Fruit fly (Drosophila melanogaster) whole organism, embryonic: Measurements from ENCODE around the gene SMC1.
A peak's percentile ranks its signal among the peaks of the same experiment; 100 is the strongest.

ENCODE experiments used
- Bteb2 ChIP-seq: fragments of 200-800 bp; sonication (Bioruptor generic); optimal IDR thresholded peaks from 2 replicates; lab custom pipeline; 2016; ENCODE audit warnings: missing biosample characterization, missing genetic modification characterization
- CG10979 ChIP-seq: fragments of 200-800 bp; sonication (Bioruptor generic); optimal IDR thresholded peaks from 2 replicates; lab custom pipeline; 2018; ENCODE audit warnings: missing biosample characterization, mild to moderate bottlenecking, missing genetic modification characterization, moderate library complexity
- CG11093 ChIP-seq: fragments of 200-800 bp; sonication (Bioruptor generic); IDR thresholded peaks from 3 replicates; pipeline ENCODE4 v1.3.6; 2022; ENCODE audit warnings: missing biosample characterization, missing genetic modification characterization
- CG11504 ChIP-seq: fragments of 200-800 bp; sonication (Bioruptor generic); optimal IDR thresholded peaks from 3 replicates; lab custom pipeline; 2019; ENCODE audit warnings: missing biosample characterization, mild to moderate bottlenecking, missing genetic modification characterization, moderate library complexity
- CG1233 ChIP-seq: fragments of 200-800 bp; sonication (Bioruptor generic); optimal IDR thresholded peaks from 4 replicates; lab custom pipeline; 2018; ENCODE audit warnings: missing biosample characterization, mild to moderate bottlenecking, missing genetic modification characterization
- CG12391 ChIP-seq: fragments of 200-800 bp; sonication (Bioruptor generic); optimal IDR thresholded peaks from 3 replicates; lab custom pipeline; 2018; ENCODE audit warnings: missing biosample characterization, mild to moderate bottlenecking, missing genetic modification characterization, moderate library complexity
- CG14710 ChIP-seq: fragments of 200-800 bp; sonication (Bioruptor generic); optimal IDR thresholded peaks from 3 replicates; lab custom pipeline; 2019; ENCODE audit warnings: missing biosample characterization, mild to moderate bottlenecking, missing genetic modification characterization, moderate library complexity
- CG16813 ChIP-seq: fragments of 200-800 bp; sonication (Bioruptor generic); IDR thresholded peaks from 3 replicates; pipeline ENCODE4 v1.3.6; 2022; ENCODE audit warnings: missing biosample characterization, missing genetic modification characterization; ENCODE audit not compliant: partially characterized antibody
- CG17359 ChIP-seq: fragments of 200-800 bp; sonication (Bioruptor generic); optimal IDR thresholded peaks from 3 replicates; lab custom pipeline; 2018; ENCODE audit warnings: missing biosample characterization, mild to moderate bottlenecking, missing genetic modification characterization, moderate library complexity
- CG18476 ChIP-seq: fragments of 200-800 bp; sonication (Bioruptor generic); optimal IDR thresholded peaks from 2 replicates; lab custom pipeline; 2016; ENCODE audit warnings: missing biosample characterization, mild to moderate bottlenecking, missing genetic modification characterization
- CG2116 ChIP-seq: fragments of 200-800 bp; sonication (Bioruptor generic); optimal IDR thresholded peaks from 3 replicates; lab custom pipeline; 2018; ENCODE audit warnings: missing biosample characterization, mild to moderate bottlenecking, missing genetic modification characterization
- CG2199 ChIP-seq: fragments of 200-800 bp; sonication (Bioruptor generic); IDR thresholded peaks from 3 replicates; pipeline ENCODE4 v1.3.6; 2022; ENCODE audit warnings: missing biosample characterization, missing genetic modification characterization
- CG32767 ChIP-seq: fragments of 200-800 bp; sonication (Bioruptor generic); IDR thresholded peaks from 2 replicates; pipeline ENCODE4 v1.3.6; 2022; ENCODE audit warnings: missing biosample characterization, missing genetic modification characterization
- CG32772 ChIP-seq: fragments of 200-800 bp; sonication (Bioruptor generic); IDR thresholded peaks from 2 replicates; pipeline ENCODE4 v1.3.6; 2022; ENCODE audit warnings: missing biosample characterization, missing genetic modification characterization
- CG34224 ChIP-seq: fragments of 200-800 bp; sonication (Bioruptor generic); IDR thresholded peaks from 3 replicates; pipeline ENCODE4 v1.3.6; 2022; ENCODE audit warnings: missing biosample characterization, missing genetic modification characterization; ENCODE audit not compliant: partially characterized antibody
- CG6689 ChIP-seq: fragments of 200-800 bp; sonication (Bioruptor generic); IDR thresholded peaks from 2 replicates; pipeline ENCODE4 v1.3.6; 2022; ENCODE audit warnings: missing biosample characterization, missing genetic modification characterization
- CG6813 ChIP-seq: fragments of 200-800 bp; sonication (Bioruptor generic); optimal IDR thresholded peaks from 2 replicates; lab custom pipeline; 2017; ENCODE audit warnings: missing biosample characterization, missing genetic modification characterization, mild to moderate bottlenecking, moderate library complexity, missing genetic modification reagents
- CG7839 ChIP-seq: fragments of 200-800 bp; sonication (Bioruptor generic); optimal IDR thresholded peaks from 3 replicates; lab custom pipeline; 2018; ENCODE audit warnings: missing biosample characterization, mild to moderate bottlenecking, missing genetic modification characterization, moderate library complexity
- CHES-1-like ChIP-seq: fragments of 200-800 bp; sonication (Bioruptor generic); optimal IDR thresholded peaks from 2 replicates; lab custom pipeline; 2016; ENCODE audit warnings: missing biosample characterization, missing genetic modification characterization
- CTCF ChIP-seq: fragments of 200-800 bp; sonication (Bioruptor generic); optimal IDR thresholded peaks from 2 replicates; lab custom pipeline; 2017; ENCODE audit warnings: missing biosample characterization, mild to moderate bottlenecking, missing genetic modification characterization, moderate library complexity
- Dad ChIP-seq: fragments of 200-800 bp; sonication (Bioruptor generic); optimal IDR thresholded peaks from 3 replicates; lab custom pipeline; 2016; ENCODE audit warnings: missing biosample characterization, missing genetic modification characterization
- Med ChIP-seq: fragments of 200-800 bp; sonication (Bioruptor generic); peaks from one replicate; lab custom pipeline; 2016; ENCODE audit warnings: missing biosample characterization, missing genetic modification characterization, mild to moderate bottlenecking, inconsistent platforms, moderate library complexity
- NC2β ChIP-seq: fragments of 200-800 bp; sonication (Bioruptor generic); optimal IDR thresholded peaks from 2 replicates; lab custom pipeline; 2016; ENCODE audit warnings: missing biosample characterization, missing genetic modification characterization
- Rfx ChIP-seq: fragments of 200-800 bp; sonication (Bioruptor generic); IDR thresholded peaks from 2 replicates; pipeline ENCODE4 v1.3.6; 2022; ENCODE audit warnings: missing biosample characterization, missing genetic modification characterization
- Scr ChIP-seq: fragments of 200-800 bp; sonication (Bioruptor generic); IDR thresholded peaks from 2 replicates; pipeline ENCODE4 v1.3.6; 2022; ENCODE audit warnings: missing biosample characterization, missing genetic modification characterization; ENCODE audit not compliant: partially characterized antibody
- Sin3A ChIP-seq: fragments of >200 bp; optimal IDR thresholded peaks from 2 replicates; lab custom pipeline; 2018
- Stat92E ChIP-seq, 3 experiments: fragments of >200 bp in 2 of 3; fragments of 200-800 bp in 1 of 3; sonication (Bioruptor generic) in 1 of 3; optimal IDR thresholded peaks; 2 replicates each; lab custom pipeline; 2017 to 2019; ENCODE audit warnings: missing biosample characterization in 3 of 3, missing genetic modification characterization in 3 of 3, mild to moderate bottlenecking in 1 of 3, moderate library complexity in 1 of 3
- Trl ChIP-seq, 3 experiments: fragments of >200 bp in 2 of 3; fragments of 200-800 bp in 1 of 3; sonication (Bioruptor generic) in 1 of 3; optimal IDR thresholded peaks; 2 replicates in 1 of 3; 3 replicates in 2 of 3; lab custom pipeline; 2016 to 2017; ENCODE audit warnings: missing biosample characterization in 1 of 3, missing genetic modification characterization in 1 of 3
- YL-1 ChIP-seq: fragments of 200-800 bp; sonication (Bioruptor generic); optimal IDR thresholded peaks from 3 replicates; lab custom pipeline; 2017; ENCODE audit warnings: missing biosample characterization, mild to moderate bottlenecking, missing genetic modification characterization
- bcd ChIP-seq: fragments of 200-800 bp; sonication (Bioruptor generic); optimal IDR thresholded peaks from 2 replicates; lab custom pipeline; 2017; ENCODE audit warnings: missing biosample characterization, mild to moderate bottlenecking, missing genetic modification characterization
- cato ChIP-seq: fragments of 200-800 bp; sonication (Bioruptor generic); optimal IDR thresholded peaks from 2 replicates; lab custom pipeline; 2016; ENCODE audit warnings: missing biosample characterization, missing genetic modification characterization, borderline replicate concordance
- gem ChIP-seq: fragments of 200-800 bp; sonication (Bioruptor generic); optimal IDR thresholded peaks from 2 replicates; lab custom pipeline; 2019; ENCODE audit warnings: missing biosample characterization, mild to moderate bottlenecking, missing genetic modification characterization, moderate library complexity
- gro ChIP-seq: fragments of 200-800 bp; sonication (Bioruptor generic); optimal IDR thresholded peaks from 2 replicates; lab custom pipeline; 2016; ENCODE audit warnings: missing biosample characterization, missing genetic modification characterization
- gsb-n ChIP-seq: fragments of 200-800 bp; sonication (Bioruptor generic); optimal IDR thresholded peaks from 3 replicates; lab custom pipeline; 2018; ENCODE audit warnings: missing biosample characterization, mild to moderate bottlenecking, missing genetic modification characterization
- ham ChIP-seq: fragments of 200-800 bp; sonication (Bioruptor generic); IDR thresholded peaks from 2 replicates; pipeline ENCODE4 v1.3.6; 2022; ENCODE audit warnings: missing biosample characterization, missing genetic modification characterization
- kah ChIP-seq: fragments of 200-800 bp; sonication (Bioruptor generic); optimal IDR thresholded peaks from 2 replicates; lab custom pipeline; 2018; ENCODE audit warnings: missing biosample characterization, mild to moderate bottlenecking, missing genetic modification characterization
- lilli ChIP-seq: fragments of 200-800 bp; sonication (Bioruptor generic); optimal IDR thresholded peaks from 3 replicates; lab custom pipeline; 2016; ENCODE audit warnings: missing biosample characterization, missing genetic modification characterization
- lola ChIP-seq, 3 experiments: fragments of >200 bp in 2 of 3; fragments of 200-800 bp in 1 of 3; sonication (Bioruptor generic) in 1 of 3; optimal IDR thresholded peaks; 2 replicates each; lab custom pipeline; 2017 to 2019; ENCODE audit warnings: missing biosample characterization in 3 of 3, missing genetic modification characterization in 3 of 3, mild to moderate bottlenecking in 1 of 3, moderate library complexity in 1 of 3
- pho ChIP-seq: fragments of 200-800 bp; sonication (Bioruptor generic); optimal IDR thresholded peaks from 2 replicates; lab custom pipeline; 2016; ENCODE audit warnings: missing biosample characterization, missing genetic modification characterization
- scrt ChIP-seq: fragments of 200-800 bp; sonication (Bioruptor generic); optimal IDR thresholded peaks from 2 replicates; lab custom pipeline; 2018; ENCODE audit warnings: missing biosample characterization, mild to moderate bottlenecking, missing genetic modification characterization, moderate library complexity
- sd ChIP-seq: fragments of 200-800 bp; sonication (Bioruptor generic); optimal IDR thresholded peaks from 3 replicates; lab custom pipeline; 2018; ENCODE audit warnings: missing biosample characterization, mild to moderate bottlenecking, missing genetic modification characterization, moderate library complexity
- sens ChIP-seq: fragments of 200-800 bp; sonication (Bioruptor generic); peaks from one replicate; lab custom pipeline; 2016; ENCODE audit warnings: missing biosample characterization, missing genetic modification characterization
- sisA ChIP-seq: fragments of 200-800 bp; sonication (Bioruptor generic); IDR thresholded peaks from 2 replicates; pipeline ENCODE4 v1.3.6; 2022; ENCODE audit warnings: missing biosample characterization, missing genetic modification characterization
- sob ChIP-seq: fragments of 200-800 bp; sonication (Bioruptor generic); IDR thresholded peaks from 2 replicates; pipeline ENCODE4 v1.3.6; 2022; ENCODE audit warnings: missing biosample characterization, missing genetic modification characterization
- sqz ChIP-seq: fragments of 200-800 bp; sonication (Bioruptor generic); optimal IDR thresholded peaks from 3 replicates; lab custom pipeline; 2018; ENCODE audit warnings: missing biosample characterization, mild to moderate bottlenecking, missing genetic modification characterization
- sr ChIP-seq: fragments of 200-800 bp; sonication (Bioruptor generic); IDR thresholded peaks from 3 replicates; pipeline ENCODE4 v1.3.6; 2022; ENCODE audit warnings: missing biosample characterization, missing genetic modification characterization
- tgo ChIP-seq: fragments of 200-800 bp; sonication (Bioruptor generic); IDR thresholded peaks from 3 replicates; pipeline ENCODE4 v1.3.6; 2022; ENCODE audit warnings: missing biosample characterization, missing genetic modification characterization
- zen ChIP-seq: fragments of 200-800 bp; sonication (Bioruptor generic); optimal IDR thresholded peaks from 3 replicates; lab custom pipeline; 2018; ENCODE audit warnings: missing biosample characterization, mild to moderate bottlenecking, missing genetic modification characterization, moderate library complexity

The SMC1 gene

dm6 chr3R:24031825-24032523, 26.1 kb upstream of the SMC1 start, which contains the start of the genes KrT95D and Mettl3 (continued):
- TF ChIP-seq sr (GFP tag; lab: Robert Waterston, UW) (no peak; the same call in 2 of the 3 replicates), CG1233 (GFP tag; lab: Kevin White, UChicago) (peak; percentile 5), sob (GFP tag; lab: Robert Waterston, UW) (0 out of 2 replicates have a peak, but pooled peaks have one; percentile 47), cato (no peak), Scr (GFP tag; lab: Robert Waterston, UW) (peak; percentile 11; the same call in 1 of the 2 replicates), CG34224 (GFP tag; lab: Robert Waterston, UW) (peak; percentile 30; the same call in 1 of the 3 replicates), CHES-1-like (peak; percentile 65), tgo (GFP tag; lab: Robert Waterston, UW) (no peak), kah (peak; percentile 18), CG16813 (GFP tag; lab: Robert Waterston, UW) (peak; percentile 24; the same call in 2 of the 3 replicates), zen (tag; lab: Kevin White, UChicago) (peak; percentile 0), gsb-n (tag; lab: Kevin White, UChicago) (no peak), bcd (GFP tag; lab: Kevin White, UChicago) (peak; percentile 2), CG32772 (peak; percentile 59), lola (GFP tag; optimal IDR thresholded peaks at IDR 0.05; lab: Kevin White, UChicago) (peak in 1 of 3 experiments; percentile 19), CG7839 (tag; lab: Kevin White, UChicago) (peak; percentile 10), gem (tag; lab: Kevin White, UChicago) (peak; percentile 32), Sin3A (lab: Kevin White, UChicago) (peak; percentile 81), NC2β (GFP tag; lab: Kevin White, UChicago) (no peak), CG14710 (tag; lab: Kevin White, UChicago) (peak; percentile 72), Rfx (GFP tag; lab: Robert Waterston, UW) (peak; percentile 8), lilli (GFP tag; lab: Kevin White, UChicago) (peak; percentile 15), Dad (GFP tag; lab: Kevin White, UChicago) (peak; percentile 10), Med (GFP tag; lab: Kevin White, UChicago) (peak; percentile 81), sd (tag; lab: Kevin White, UChicago) (peak; percentile 34), sens (GFP tag; lab: Kevin White, UChicago) (peak; percentile 83), CG17359 (tag; lab: Kevin White, UChicago) (peak; percentile 23), CG6813 (GFP tag; lab: Kevin White, UChicago) (no peak), sqz (GFP tag; lab: Kevin White, UChicago) (peak; percentile 99), CG2199 (0 out of 3 replicates have a peak, but pooled peaks have one; percentile 21), YL-1 (GFP tag; lab: Kevin White, UChicago) (peak; percentile 28), CG11504 (tag; lab: Kevin White, UChicago) (peak; percentile 94), ham (GFP tag; lab: Robert Waterston, UW) (no peak), CG10979 (no peak), Bteb2 (GFP tag; lab: Kevin White, UChicago) (no peak), gro (GFP tag; lab: Kevin White, UChicago) (peak; percentile 22), Trl (optimal IDR thresholded peaks at IDR 0.05; lab: Kevin White, UChicago) (no peak), Trl (GFP tag; optimal IDR thresholded peaks at IDR 0.05; lab: Kevin White, UChicago) (no peak), pho (GFP tag; lab: Kevin White, UChicago) (peak; percentile 14), CG18476 (GFP tag; lab: Kevin White, UChicago) (no peak), CG32767 (GFP tag; lab: Robert Waterston, UW) (no peak), CG12391 (peak; percentile 50), sisA (GFP tag; lab: Robert Waterston, UW) (no peak), CG6689 (GFP tag; lab: Robert Waterston, UW) (0 out of 2 replicates have a peak, but pooled peaks have one; percentile 4), CG2116 (peak; percentile 62), CTCF (GFP tag; lab: Kevin White, UChicago) (peak; percentile 60), CG11093 (GFP tag; lab: Robert Waterston, UW) (no peak), scrt (GFP tag; lab: Kevin White, UChicago) (peak; percentile 81), Stat92E (GFP tag; optimal IDR thresholded peaks at IDR 0.05; lab: Kevin White, UChicago) (peak in 1 of 3 experiments; percentile 47)
